Fruit fly (Drosophila melanogaster): Measurements from ENCODE around the gene CG2931.

Gene CG2931

dm6 chr3R:5610656-5611055 is 42.2 kb upstream of the CG2931 start:
- TF ChIP-seq CG12768 (GFP tag; optimal IDR thresholded peaks at IDR 0.05) (no peak), toe (GFP tag; optimal IDR thresholded peaks at IDR 0.05) (no peak), Mnt (GFP tag; optimal IDR thresholded peaks at IDR 0.05) (no peak), ovo (GFP tag; optimal IDR thresholded peaks at IDR 0.05) (no peak), cnc (optimal IDR thresholded peaks at IDR 0.05) (no peak), Clk (GFP tag; optimal IDR thresholded peaks at IDR 0.05) (no peak), Crg-1 (GFP tag; optimal IDR thresholded peaks at IDR 0.05) (no peak), CG14711 (tag; optimal IDR thresholded peaks at IDR 0.05) (no peak), CG33017 (tag; optimal IDR thresholded peaks at IDR 0.05) (no peak), bab1 (GFP tag; optimal IDR thresholded peaks at IDR 0.05) (no peak), CG7045 (GFP tag; optimal IDR thresholded peaks at IDR 0.05) (no peak), CG5204 (GFP tag; optimal IDR thresholded peaks at IDR 0.05) (no peak)

DNA sequence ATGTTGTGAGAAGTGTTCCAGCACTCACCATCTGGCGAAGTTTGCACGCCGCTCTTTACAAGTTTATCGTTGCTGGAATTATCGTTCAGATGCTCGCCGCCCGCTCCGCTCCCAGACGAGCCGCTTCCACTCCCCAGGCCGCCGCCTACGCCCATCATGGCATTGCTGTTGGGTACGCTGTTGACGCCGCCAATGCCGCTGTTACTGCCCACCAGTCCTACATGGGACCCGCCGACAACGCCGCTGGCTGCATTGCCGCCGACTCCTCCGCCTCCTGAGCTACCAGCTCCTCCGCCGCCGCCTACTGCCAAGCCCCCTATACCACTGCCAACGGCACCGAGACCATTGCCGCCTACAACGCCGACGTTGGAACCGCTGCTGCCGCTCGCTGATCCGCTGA is 40.0 kb upstream of the CG2931 start:
- TF ChIP-seq cnc (optimal IDR thresholded peaks at IDR 0.05) (no peak), CG12768 (GFP tag; optimal IDR thresholded peaks at IDR 0.05) (no peak), CG7101 (tag; optimal IDR thresholded peaks at IDR 0.05) (no peak), bab1 (GFP tag; optimal IDR thresholded peaks at IDR 0.05) (no peak), CG33017 (tag; optimal IDR thresholded peaks at IDR 0.05) (no peak)

- TF ChIP-seq kay (GFP tag; ENCODE audit: borderline replicate concordance), result no peak
- no peak for TF ChIP-seq Crg-1 (GFP tag; optimal IDR thresholded peaks at IDR 0.05)
- TF ChIP-seq cic (GFP tag; optimal IDR thresholded peaks at IDR 0.05), result peak; percentile 25
- peak; percentile 11 for TF ChIP-seq CG12768 (GFP tag; optimal IDR thresholded peaks at IDR 0.05)
- no peak for TF ChIP-seq Clk (GFP tag; optimal IDR thresholded peaks at IDR 0.05)
- peak; percentile 72 for TF ChIP-seq bab1 (GFP tag; optimal IDR thresholded peaks at IDR 0.05)
- TF ChIP-seq pad (GFP tag; optimal IDR thresholded peaks at IDR 0.05), result peak; percentile 32
- peak; percentile 59 for TF ChIP-seq Mnt (GFP tag; optimal IDR thresholded peaks at IDR 0.05)
- TF ChIP-seq tj (GFP tag; optimal IDR thresholded peaks at IDR 0.05), result no peak
- peak; percentile 99 for TF ChIP-seq CG14711 (tag; optimal IDR thresholded peaks at IDR 0.05)
- TF ChIP-seq cnc (optimal IDR thresholded peaks at IDR 0.05), result no peak
- peak; percentile 52 for TF ChIP-seq CG33017 (tag; optimal IDR thresholded peaks at IDR 0.05)
- TF ChIP-seq CG5204 (GFP tag; optimal IDR thresholded peaks at IDR 0.05), result no peak
- no peak for TF ChIP-seq toe (GFP tag; optimal IDR thresholded peaks at IDR 0.05)
- TF ChIP-seq Hr96 (GFP tag; optimal IDR thresholded peaks at IDR 0.05), result no peak
- peak; percentile 44 for TF ChIP-seq CG7045 (GFP tag; optimal IDR thresholded peaks at IDR 0.05)
- peak; percentile 60 for TF ChIP-seq CG7101 (tag; optimal IDR thresholded peaks at IDR 0.05)
- no peak for TF ChIP-seq ovo (GFP tag; optimal IDR thresholded peaks at IDR 0.05)
- peak; percentile 45 for TF ChIP-seq CG1620 (GFP tag; optimal IDR thresholded peaks at IDR 0.05)
- peak; percentile 43 for TF ChIP-seq CG11617 (GFP tag; optimal IDR thresholded peaks at IDR 0.05)
These were observed 38.1 kb upstream of the CG2931 start, which contains the start of gene asl for dm6 chr3R:5606477-5606876. Gene asl (minus strand): TSS chr3R:5606543.

DNA sequence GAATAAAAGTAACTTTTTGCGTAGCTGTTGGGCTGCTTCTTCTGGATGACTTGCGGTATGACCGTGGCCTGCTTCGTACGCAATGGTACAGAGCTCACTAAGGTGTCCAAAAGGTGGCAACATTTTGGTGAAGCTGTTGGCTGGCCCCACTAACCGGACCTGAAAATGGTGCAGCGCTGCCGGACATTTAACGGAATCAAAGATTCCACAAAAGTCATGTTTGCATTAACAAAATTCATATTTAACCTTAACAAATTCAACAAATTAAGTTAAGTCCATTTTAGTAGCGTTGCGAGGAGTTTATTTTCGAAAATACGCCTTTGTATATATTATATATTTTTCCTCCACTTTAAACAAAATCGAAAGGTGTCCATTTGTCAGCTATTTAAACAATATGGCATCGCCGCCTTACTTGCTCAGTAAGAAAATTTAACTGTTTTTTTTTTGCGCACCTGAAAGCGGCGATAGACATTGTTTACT is 32.7 kb upstream of the CG2931 start, which contains the start of the genes kra and SecS:
Gene kra, minus strand, starts transcription at position 93 of the 480 bp plus-strand sequence.
Gene SecS, plus strand, starts transcription at position 390 of the 480 bp plus-strand sequence.
- TF ChIP-seq tj (GFP tag; optimal IDR thresholded peaks at IDR 0.05), result no peak
- no peak for TF ChIP-seq cic (GFP tag; optimal IDR thresholded peaks at IDR 0.05)
- TF ChIP-seq kay (GFP tag; ENCODE audit: borderline replicate concordance), result peak; percentile 94
- TF ChIP-seq CG1620 (GFP tag; optimal IDR thresholded peaks at IDR 0.05), result peak; percentile 80
- TF ChIP-seq ovo (GFP tag; optimal IDR thresholded peaks at IDR 0.05), result peak; percentile 69
- TF ChIP-seq CG7045 (GFP tag; optimal IDR thresholded peaks at IDR 0.05), result peak; percentile 9
- TF ChIP-seq Crg-1 (GFP tag; optimal IDR thresholded peaks at IDR 0.05), result peak; percentile 76
- TF ChIP-seq CG7101 (tag; optimal IDR thresholded peaks at IDR 0.05), result peak; percentile 70
- peak; percentile 25 for TF ChIP-seq Clk (GFP tag; optimal IDR thresholded peaks at IDR 0.05)
- TF ChIP-seq Hr96 (GFP tag; optimal IDR thresholded peaks at IDR 0.05), result no peak
- TF ChIP-seq toe (GFP tag; optimal IDR thresholded peaks at IDR 0.05), result no peak
- no peak for TF ChIP-seq pad (GFP tag; optimal IDR thresholded peaks at IDR 0.05)
- TF ChIP-seq CG14711 (tag; optimal IDR thresholded peaks at IDR 0.05), result peak; percentile 60
- TF ChIP-seq CG5204 (GFP tag; optimal IDR thresholded peaks at IDR 0.05), result no peak
- no peak for TF ChIP-seq cnc (optimal IDR thresholded peaks at IDR 0.05)
- no peak for TF ChIP-seq Mnt (GFP tag; optimal IDR thresholded peaks at IDR 0.05)
- peak; percentile 14 for TF ChIP-seq CG12768 (GFP tag; optimal IDR thresholded peaks at IDR 0.05)
- peak; percentile 46 for TF ChIP-seq bab1 (GFP tag; optimal IDR thresholded peaks at IDR 0.05)
- TF ChIP-seq CG33017 (tag; optimal IDR thresholded peaks at IDR 0.05), result peak; percentile 41
- peak; percentile 81 for TF ChIP-seq CG11617 (GFP tag; optimal IDR thresholded peaks at IDR 0.05)

- TF ChIP-seq Hr96 (GFP tag; optimal IDR thresholded peaks at IDR 0.05), result no peak
- no peak for TF ChIP-seq Clk (GFP tag; optimal IDR thresholded peaks at IDR 0.05)
- peak; percentile 65 for TF ChIP-seq CG11617 (GFP tag; optimal IDR thresholded peaks at IDR 0.05)
- TF ChIP-seq kay (GFP tag; ENCODE audit: borderline replicate concordance), result peak; percentile 97
- TF ChIP-seq cnc (optimal IDR thresholded peaks at IDR 0.05), result peak; percentile 63 to 95
- peak; percentile 76 for TF ChIP-seq ovo (GFP tag; optimal IDR thresholded peaks at IDR 0.05)
- no peak for TF ChIP-seq toe (GFP tag; optimal IDR thresholded peaks at IDR 0.05)
- TF ChIP-seq CG5204 (GFP tag; optimal IDR thresholded peaks at IDR 0.05), result no peak
- peak; percentile 96 for TF ChIP-seq Mnt (GFP tag; optimal IDR thresholded peaks at IDR 0.05)
- no peak for TF ChIP-seq CG14711 (tag; optimal IDR thresholded peaks at IDR 0.05)
- peak; percentile 87 for TF ChIP-seq cic (GFP tag; optimal IDR thresholded peaks at IDR 0.05)
- peak; percentile 67 for TF ChIP-seq pad (GFP tag; optimal IDR thresholded peaks at IDR 0.05)
- TF ChIP-seq CG7045 (GFP tag; optimal IDR thresholded peaks at IDR 0.05), result peak; percentile 66
- peak; percentile 32 for TF ChIP-seq CG1620 (GFP tag; optimal IDR thresholded peaks at IDR 0.05)
- peak; percentile 74 for TF ChIP-seq CG33017 (tag; optimal IDR thresholded peaks at IDR 0.05)
- TF ChIP-seq CG7101 (tag; optimal IDR thresholded peaks at IDR 0.05), result peak; percentile 69
- TF ChIP-seq Crg-1 (GFP tag; optimal IDR thresholded peaks at IDR 0.05), result no peak
- peak; percentile 67 for TF ChIP-seq tj (GFP tag; optimal IDR thresholded peaks at IDR 0.05)
- peak; percentile 87 for TF ChIP-seq CG12768 (GFP tag; optimal IDR thresholded peaks at IDR 0.05)
- peak; percentile 49 for TF ChIP-seq bab1 (GFP tag; optimal IDR thresholded peaks at IDR 0.05)
These were observed 32.1 kb upstream of the CG2931 start for dm6 chr3R:5600361-5601043.

All from whole organism, adult.